Worm (Caenorhabditis elegans): ENCODE results near the gene nca-2.
A peak's percentile ranks its signal among the peaks of the same experiment; 100 is the strongest.

Gene nca-2

DNA sequence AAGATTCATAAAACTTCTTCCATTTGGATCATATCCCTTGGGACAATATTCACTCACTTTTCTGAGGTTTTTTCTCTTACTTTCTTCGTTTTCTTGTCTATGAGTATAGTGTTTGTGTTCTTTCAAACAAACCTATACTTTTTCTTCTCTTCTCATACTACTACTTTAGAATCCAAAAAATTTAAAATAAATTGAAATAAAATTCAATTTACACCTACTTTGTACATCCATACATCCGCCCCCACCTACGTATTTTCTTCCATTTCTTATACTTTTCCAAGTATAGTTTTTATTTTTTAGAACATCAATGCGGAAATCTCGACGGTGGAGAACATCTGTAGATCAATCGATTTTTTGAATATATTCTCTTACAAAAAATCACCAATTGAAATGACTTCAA lies at the start of gene nca-2:
TSS of gene nca-2 (plus strand) at position 301 of the 400 bp plus-strand sequence.
- TF ChIP-seq nfya-1 (tag; optimal IDR thresholded peaks at IDR 0.05) (no peak), mec-3 (tag; optimal IDR thresholded peaks at IDR 0.05; ENCODE audit: borderline replicate concordance) (no peak), ztf-16 (tag; optimal IDR thresholded peaks at IDR 0.05) (no peak), hlh-13 (GFP tag; optimal IDR thresholded peaks at IDR 0.05) (no peak), pha-2 (tag; optimal IDR thresholded peaks at IDR 0.05) (no peak), hlh-15 (tag; optimal IDR thresholded peaks at IDR 0.05) (no peak), ceh-48 (tag; optimal IDR thresholded peaks at IDR 0.05) (no peak), ref-2 (tag; optimal IDR thresholded peaks at IDR 0.05) (no peak), F13H6.1 (tag; optimal IDR thresholded peaks at IDR 0.05) (no peak)

DNA sequence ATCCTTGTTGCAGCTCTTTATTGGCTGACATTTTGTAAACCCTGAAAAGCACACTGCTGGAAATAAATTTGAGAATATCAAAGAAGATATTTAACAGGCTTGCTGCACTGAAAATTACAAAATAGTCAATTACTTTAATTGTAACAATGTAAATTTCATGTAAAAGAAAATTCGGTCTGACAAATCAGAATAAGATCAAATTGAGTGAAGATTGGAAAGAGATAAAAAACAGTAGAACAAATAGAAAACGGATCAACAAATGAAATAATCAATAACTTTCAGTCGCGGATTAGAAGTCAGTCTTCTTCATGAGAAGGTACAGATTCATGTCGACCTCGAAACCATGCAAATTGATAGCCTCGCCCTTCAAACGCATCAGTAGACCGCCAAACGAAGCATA lies 48.3 kb upstream of the nca-2 start, which contains the start of gene rars-1:
TSS of gene rars-1 (minus strand) at position 101 of the 400 bp plus-strand sequence.
- TF ChIP-seq ceh-31 (tag; optimal IDR thresholded peaks at IDR 0.05) (no peak), pat-9 (tag; optimal IDR thresholded peaks at IDR 0.05) (no peak), ahr-1 (tag; optimal IDR thresholded peaks at IDR 0.05) (no peak), pax-1 (tag; optimal IDR thresholded peaks at IDR 0.05) (no peak), pros-1 (tag; optimal IDR thresholded peaks at IDR 0.05) (no peak), unc-86 (tag; optimal IDR thresholded peaks at IDR 0.05) (no peak), nfya-1 (tag; optimal IDR thresholded peaks at IDR 0.05) (no peak), dmd-4 (tag; optimal IDR thresholded peaks at IDR 0.05; ENCODE audit: borderline replicate concordance) (no peak), ceh-30 (tag; optimal IDR thresholded peaks at IDR 0.05) (no peak), hlh-30 (tag; optimal IDR thresholded peaks at IDR 0.05; ENCODE audit: insufficient read depth) (no peak), ttx-3 (tag; optimal IDR thresholded peaks at IDR 0.05) (no peak), elt-2 (tag; optimal IDR thresholded peaks at IDR 0.05) (no peak), syd-9 (tag; optimal IDR thresholded peaks at IDR 0.05) (no peak), unc-55 (GFP tag; optimal IDR thresholded peaks at IDR 0.05) (no peak), eyg-1 (tag; optimal IDR thresholded peaks at IDR 0.05) (no peak), ceh-48 (tag; optimal IDR thresholded peaks at IDR 0.05) (no peak), elt-4 (tag; optimal IDR thresholded peaks at IDR 0.05) (no peak), unc-3 (GFP tag; conservative IDR thresholded peaks at IDR 0.05) (no peak), unc-3 (tag; optimal IDR thresholded peaks at IDR 0.05) (no peak), ceh-6 (GFP tag; optimal IDR thresholded peaks at IDR 0.05) (no peak), ceh-45 (GFP tag; IDR thresholded peaks at IDR 0.05) (no peak)

DNA sequence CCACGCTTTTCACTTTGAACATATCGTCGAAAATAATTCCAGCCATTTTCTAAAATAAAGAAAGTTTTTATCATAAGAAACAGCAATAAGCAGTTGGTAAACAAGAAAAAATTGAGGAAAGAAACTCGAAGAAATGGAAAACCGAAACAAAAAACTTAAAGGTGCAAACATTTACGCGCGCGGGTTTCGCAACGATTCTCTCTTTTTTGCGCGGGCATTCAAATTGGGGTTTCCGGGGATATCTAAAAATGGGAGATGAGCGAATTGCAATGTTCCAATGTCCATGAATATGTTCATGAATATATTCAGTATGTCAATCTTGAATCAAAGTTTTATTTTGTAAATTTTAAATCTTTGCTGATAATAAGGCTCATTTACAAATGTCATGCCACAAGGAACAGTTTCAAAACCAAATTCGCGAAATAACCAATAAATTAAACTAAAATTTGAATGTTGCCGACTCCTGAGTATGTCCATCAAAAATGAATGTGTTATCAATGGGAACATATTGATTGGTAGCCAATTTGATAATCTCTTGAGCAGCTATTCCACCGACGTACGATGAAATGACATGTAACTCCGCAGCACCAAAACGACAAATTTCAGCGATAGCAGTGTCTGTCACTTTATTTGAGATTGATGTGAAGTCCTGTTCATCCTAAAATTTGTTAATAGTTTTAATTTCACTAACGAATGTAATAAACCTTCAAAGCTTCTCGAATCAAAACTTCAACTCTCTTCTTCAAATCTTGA lies 47.2 kb upstream of the nca-2 start, which contains the start of gene rpb-8:
TSS of gene rpb-8 (minus strand) at position 49 of the 753 bp plus-strand sequence.
- TF ChIP-seq ceh-31 (tag; optimal IDR thresholded peaks at IDR 0.05) (peak; percentile 41), unc-42 (tag; optimal IDR thresholded peaks at IDR 0.05) (peak; percentile 15), sox-4 (tag; optimal IDR thresholded peaks at IDR 0.05) (no peak), nfya-1 (tag; optimal IDR thresholded peaks at IDR 0.05) (peak; percentile 46)

DNA sequence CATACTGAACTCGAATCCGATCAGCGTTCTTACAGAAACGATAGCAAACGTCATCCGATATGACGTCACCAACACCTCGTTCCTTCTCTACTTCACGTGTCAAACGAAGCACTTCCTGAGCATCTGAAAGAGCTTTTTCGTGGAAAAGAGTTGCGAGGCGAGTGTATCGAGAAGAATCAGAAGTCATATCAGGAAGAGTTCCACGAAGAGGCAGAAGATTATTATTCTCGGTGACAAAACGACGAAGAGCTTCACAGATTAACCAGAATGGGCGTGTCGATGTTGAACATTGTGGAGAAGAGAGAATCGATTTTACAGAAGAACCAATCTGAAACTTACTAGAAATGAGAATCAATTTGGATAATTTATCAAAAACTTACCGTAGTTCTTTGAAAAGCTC lies 46.5 kb upstream of the nca-2 start:
- TF ChIP-seq K09A11.1 (tag; optimal IDR thresholded peaks at IDR 0.05; ENCODE audit: insufficient read depth) (no peak), pha-4 (tag; optimal IDR thresholded peaks at IDR 0.05) (no peak), ref-2 (tag; optimal IDR thresholded peaks at IDR 0.05) (no peak), npax-4 (tag; optimal IDR thresholded peaks at IDR 0.05) (no peak), sdc-2 (tag; optimal IDR thresholded peaks at IDR 0.05) (no peak), hlh-8 (tag; optimal IDR thresholded peaks at IDR 0.05) (no peak), pax-1 (tag; optimal IDR thresholded peaks at IDR 0.05) (no peak), ahr-1 (tag; optimal IDR thresholded peaks at IDR 0.05) (no peak), hlh-15 (tag; optimal IDR thresholded peaks at IDR 0.05) (no peak), ceh-31 (tag; optimal IDR thresholded peaks at IDR 0.05) (no peak), ama-1 (optimal IDR thresholded peaks at IDR 0.05) (no peak), unc-86 (tag; optimal IDR thresholded peaks at IDR 0.05) (no peak), ceh-9 (tag; optimal IDR thresholded peaks at IDR 0.05) (no peak), pros-1 (tag; optimal IDR thresholded peaks at IDR 0.05) (no peak), pag-3 (tag; optimal IDR thresholded peaks at IDR 0.05; ENCODE audit: borderline replicate concordance) (no peak), ztf-16 (tag; optimal IDR thresholded peaks at IDR 0.05) (no peak), tbx-2 (tag; optimal IDR thresholded peaks at IDR 0.05) (no peak), che-1 (tag; optimal IDR thresholded peaks at IDR 0.05) (no peak), pqm-1 (tag; optimal IDR thresholded peaks at IDR 0.05) (no peak)

Data from whole organism, late embryonic.